Fruit fly (Drosophila melanogaster) whole organism, embryonic: Measurements from ENCODE around the gene Kaz-m1.

Source experiments
- Aef1 ChIP-seq: fragments of 200-800 bp; sonication (Bioruptor generic); IDR thresholded peaks from 3 replicates; pipeline ENCODE4 v1.3.6; 2022; ENCODE audit warnings: missing biosample characterization, missing genetic modification characterization
- Atf3 ChIP-seq: fragments of 200-800 bp; sonication (Bioruptor generic); optimal IDR thresholded peaks from 3 replicates; lab custom pipeline; 2016; ENCODE audit warnings: missing biosample characterization, missing genetic modification characterization
- CG11398 ChIP-seq: fragments of 200-800 bp; sonication (Bioruptor generic); optimal IDR thresholded peaks from 2 replicates; lab custom pipeline; 2016; ENCODE audit warnings: missing biosample characterization, missing genetic modification characterization
- CG11504 ChIP-seq: fragments of 200-800 bp; sonication (Bioruptor generic); optimal IDR thresholded peaks from 3 replicates; lab custom pipeline; 2019; ENCODE audit warnings: missing biosample characterization, mild to moderate bottlenecking, missing genetic modification characterization, moderate library complexity
- CG12769 ChIP-seq: fragments of 200-800 bp; sonication (Bioruptor generic); optimal IDR thresholded peaks from 2 replicates; lab custom pipeline; 2019; ENCODE audit warnings: missing biosample characterization, mild to moderate bottlenecking, missing genetic modification characterization, moderate library complexity
- CG13287 ChIP-seq: fragments of 200-800 bp; sonication (Bioruptor generic); IDR thresholded peaks from 2 replicates; pipeline ENCODE4 v1.3.6; 2022; ENCODE audit warnings: missing biosample characterization, missing genetic modification characterization; ENCODE audit not compliant: partially characterized antibody
- CG15011 ChIP-seq: fragments of 200-800 bp; sonication (Bioruptor generic); optimal IDR thresholded peaks from 3 replicates; lab custom pipeline; 2018; ENCODE audit warnings: missing biosample characterization, mild to moderate bottlenecking, missing genetic modification characterization
- CG18262 ChIP-seq: fragments of 200-800 bp; optimal IDR thresholded peaks from 3 replicates; lab custom pipeline; 2019; ENCODE audit warnings: missing biosample characterization, mild to moderate bottlenecking, missing genetic modification characterization, moderate library complexity
- CG2199 ChIP-seq: fragments of 200-800 bp; sonication (Bioruptor generic); IDR thresholded peaks from 3 replicates; pipeline ENCODE4 v1.3.6; 2022; ENCODE audit warnings: missing biosample characterization, missing genetic modification characterization
- CG32767 ChIP-seq: fragments of 200-800 bp; sonication (Bioruptor generic); IDR thresholded peaks from 2 replicates; pipeline ENCODE4 v1.3.6; 2022; ENCODE audit warnings: missing biosample characterization, missing genetic modification characterization
- CG32772 ChIP-seq: fragments of 200-800 bp; sonication (Bioruptor generic); IDR thresholded peaks from 2 replicates; pipeline ENCODE4 v1.3.6; 2022; ENCODE audit warnings: missing biosample characterization, missing genetic modification characterization
- CG3281 ChIP-seq: fragments of 200-800 bp; sonication (Bioruptor generic); optimal IDR thresholded peaks from 3 replicates; lab custom pipeline; 2017; ENCODE audit warnings: missing biosample characterization, mild to moderate bottlenecking, missing genetic modification characterization
- CG34422 ChIP-seq: fragments of 200-800 bp; sonication (Bioruptor generic); IDR thresholded peaks from 3 replicates; pipeline ENCODE4 v1.3.6; 2022; ENCODE audit warnings: missing biosample characterization, missing genetic modification characterization
- CG5180 ChIP-seq: fragments of 200-800 bp; sonication (Bioruptor generic); optimal IDR thresholded peaks from 3 replicates; lab custom pipeline; 2017; ENCODE audit warnings: missing biosample characterization, missing genetic modification characterization, mild to moderate bottlenecking, moderate library complexity, missing genetic modification reagents
- CG5953 ChIP-seq: fragments of 200-800 bp; sonication (Bioruptor generic); IDR thresholded peaks from 2 replicates; pipeline ENCODE4 v1.3.6; 2022; ENCODE audit warnings: missing biosample characterization, missing genetic modification characterization
- CG7372 ChIP-seq: fragments of 200-800 bp; sonication (Bioruptor generic); IDR thresholded peaks from 2 replicates; pipeline ENCODE4 v1.3.6; 2022; ENCODE audit warnings: missing biosample characterization, missing genetic modification characterization
- CG7556 ChIP-seq: fragments of 200-800 bp; sonication (Bioruptor generic); optimal IDR thresholded peaks from 2 replicates; lab custom pipeline; 2017; ENCODE audit warnings: missing biosample characterization, mild to moderate bottlenecking, missing genetic modification characterization
- CG8765 ChIP-seq: fragments of 200-800 bp; sonication (Bioruptor generic); IDR thresholded peaks from 2 replicates; pipeline ENCODE4 v1.3.6; 2022; ENCODE audit warnings: missing biosample characterization, missing genetic modification characterization
- CG8944 ChIP-seq: fragments of 200-800 bp; sonication (Bioruptor generic); optimal IDR thresholded peaks from 3 replicates; lab custom pipeline; 2016; ENCODE audit warnings: missing biosample characterization, missing genetic modification characterization
- E2f1 ChIP-seq: fragments of 200-800 bp; sonication (Bioruptor generic); IDR thresholded peaks from 2 replicates; pipeline ENCODE4 v1.3.6; 2022; ENCODE audit warnings: missing biosample characterization, missing genetic modification characterization
- Gug ChIP-seq: fragments of 200-800 bp; sonication (Bioruptor generic); IDR thresholded peaks from 4 replicates; pipeline ENCODE4 v1.3.6; 2022; ENCODE audit warnings: missing biosample characterization, missing genetic modification characterization
- HHEX ChIP-seq: fragments of 200-800 bp; sonication (Bioruptor generic); optimal IDR thresholded peaks from 3 replicates; lab custom pipeline; 2017; ENCODE audit warnings: missing biosample characterization, mild to moderate bottlenecking, missing genetic modification characterization, missing genetic modification reagents
- HLH54F ChIP-seq: fragments of 200-800 bp; sonication (Bioruptor generic); optimal IDR thresholded peaks from 3 replicates; lab custom pipeline; 2016; ENCODE audit warnings: missing biosample characterization, missing genetic modification characterization
- HLHmδ ChIP-seq: fragments of 200-800 bp; sonication (Bioruptor generic); optimal IDR thresholded peaks from 2 replicates; lab custom pipeline; 2018; ENCODE audit warnings: missing biosample characterization, mild to moderate bottlenecking, missing genetic modification characterization, moderate library complexity
- HmgZ ChIP-seq: fragments of 200-800 bp; sonication (Bioruptor generic); optimal IDR thresholded peaks from 2 replicates; lab custom pipeline; 2018; ENCODE audit warnings: missing biosample characterization, mild to moderate bottlenecking, missing genetic modification characterization
- Opbp ChIP-seq: fragments of 200-800 bp; sonication (Bioruptor generic); IDR thresholded peaks from 3 replicates; pipeline ENCODE4 v1.3.6; 2022; ENCODE audit warnings: missing biosample characterization, missing genetic modification characterization; ENCODE audit not compliant: partially characterized antibody
- Pdp1 ChIP-seq, 2 experiments: fragments of 200-800 bp; sonication (Bioruptor generic); optimal IDR thresholded peaks; 3 replicates each; lab custom pipeline; 2016; ENCODE audit warnings: missing biosample characterization in 2 of 2, missing genetic modification characterization in 2 of 2, mild to moderate bottlenecking in 1 of 2, moderate library complexity in 1 of 2
- Ravus ChIP-seq: fragments of 200-800 bp; sonication (Bioruptor generic); IDR thresholded peaks from 2 replicates; pipeline ENCODE4 v1.3.6; 2022; ENCODE audit warnings: missing biosample characterization, missing genetic modification characterization
- Spps ChIP-seq: fragments of 200-800 bp; sonication (Bioruptor generic); optimal IDR thresholded peaks from 2 replicates; lab custom pipeline; 2018; ENCODE audit warnings: missing biosample characterization, mild to moderate bottlenecking, missing genetic modification characterization
- cg ChIP-seq: fragments of 200-800 bp; sonication (Bioruptor generic); optimal IDR thresholded peaks from 3 replicates; lab custom pipeline; 2019; ENCODE audit warnings: missing biosample characterization, mild to moderate bottlenecking, missing genetic modification characterization, moderate library complexity
- chinmo ChIP-seq: fragments of 200-800 bp; sonication (Bioruptor generic); IDR thresholded peaks from 4 replicates; pipeline ENCODE4 v1.3.6; 2022; ENCODE audit warnings: missing biosample characterization, missing genetic modification characterization; ENCODE audit not compliant: partially characterized antibody
- crp ChIP-seq, 2 experiments: fragments of 200-800 bp; sonication (Bioruptor generic); optimal IDR thresholded peaks; 2 replicates in 1 of 2; 3 replicates in 1 of 2; lab custom pipeline; 2017; ENCODE audit warnings: missing biosample characterization in 2 of 2, missing genetic modification characterization in 2 of 2, mild to moderate bottlenecking in 1 of 2, moderate library complexity in 1 of 2
- cwo ChIP-seq: fragments of 200-800 bp; sonication (Bioruptor generic); optimal IDR thresholded peaks from 3 replicates; lab custom pipeline; 2017; ENCODE audit warnings: missing biosample characterization, missing genetic modification characterization, mild to moderate bottlenecking, moderate library complexity, missing genetic modification reagents
- dan ChIP-seq: fragments of 200-800 bp; sonication (Bioruptor generic); IDR thresholded peaks from 2 replicates; pipeline ENCODE4 v1.3.6; 2022; ENCODE audit warnings: missing biosample characterization, missing genetic modification characterization
- dysf ChIP-seq: fragments of 200-800 bp; sonication (Bioruptor generic); IDR thresholded peaks from 3 replicates; pipeline ENCODE4 v1.3.6; 2022; ENCODE audit warnings: missing biosample characterization, missing genetic modification characterization
- fu2 ChIP-seq: fragments of 200-800 bp; sonication (Bioruptor generic); optimal IDR thresholded peaks from 2 replicates; lab custom pipeline; 2016; ENCODE audit warnings: missing biosample characterization, missing genetic modification characterization
- gcm2 ChIP-seq: fragments of 200-800 bp; sonication (Bioruptor generic); optimal IDR thresholded peaks from 2 replicates; lab custom pipeline; 2016; ENCODE audit warnings: missing biosample characterization, missing genetic modification characterization
- hth ChIP-seq: fragments of >200 bp; optimal IDR thresholded peaks from 2 replicates; lab custom pipeline; 2017; ENCODE audit warnings: inconsistent platforms
- kni ChIP-seq: fragments of 200-800 bp; sonication (Bioruptor generic); optimal IDR thresholded peaks from 3 replicates; lab custom pipeline; 2017; ENCODE audit warnings: mild to moderate bottlenecking, missing biosample characterization, missing genetic modification reagents, missing genetic modification characterization
- lbe ChIP-seq: fragments of 200-800 bp; sonication (Bioruptor generic); optimal IDR thresholded peaks from 2 replicates; lab custom pipeline; 2016; ENCODE audit warnings: missing biosample characterization, mild to moderate bottlenecking, missing genetic modification characterization
- psq ChIP-seq: fragments of 200-800 bp; sonication (Bioruptor generic); optimal IDR thresholded peaks from 2 replicates; lab custom pipeline; 2017; ENCODE audit warnings: missing biosample characterization, missing genetic modification characterization
- pzg ChIP-seq: fragments of 200-800 bp; sonication (Bioruptor generic); optimal IDR thresholded peaks from 3 replicates; lab custom pipeline; 2018; ENCODE audit warnings: missing biosample characterization, mild to moderate bottlenecking, missing genetic modification characterization, moderate library complexity
- repo ChIP-seq: fragments of 200-800 bp; sonication (Bioruptor generic); optimal IDR thresholded peaks from 2 replicates; lab custom pipeline; 2016; ENCODE audit warnings: missing biosample characterization, missing genetic modification characterization
- row ChIP-seq: fragments of 200-800 bp; sonication (Bioruptor generic); IDR thresholded peaks from 3 replicates; pipeline ENCODE4 v1.3.6; 2022; ENCODE audit warnings: missing biosample characterization, missing genetic modification characterization
- sd ChIP-seq: fragments of 200-800 bp; sonication (Bioruptor generic); optimal IDR thresholded peaks from 3 replicates; lab custom pipeline; 2018; ENCODE audit warnings: missing biosample characterization, mild to moderate bottlenecking, missing genetic modification characterization, moderate library complexity
- sug ChIP-seq: fragments of 200-800 bp; optimal IDR thresholded peaks from 2 replicates; lab custom pipeline; 2019; ENCODE audit warnings: missing biosample characterization, mild to moderate bottlenecking, missing genetic modification characterization, moderate library complexity
- trem ChIP-seq: fragments of 200-800 bp; optimal IDR thresholded peaks from 3 replicates; lab custom pipeline; 2019; ENCODE audit warnings: missing biosample characterization, mild to moderate bottlenecking, missing genetic modification characterization, moderate library complexity
- wek ChIP-seq: fragments of 200-800 bp; sonication (Bioruptor generic); optimal IDR thresholded peaks from 3 replicates; lab custom pipeline; 2018; ENCODE audit warnings: missing biosample characterization, mild to moderate bottlenecking, missing genetic modification characterization, moderate library complexity
- zfh2 ChIP-seq: fragments of 200-800 bp; sonication (Bioruptor generic); optimal IDR thresholded peaks from 2 replicates; lab custom pipeline; 2016; ENCODE audit warnings: missing biosample characterization, missing genetic modification characterization

Gene Kaz-m1

dm6 chr3R:26007964-26008868 lies 6.3 kb upstream of the Kaz-m1 start:
- TF ChIP-seq Spps (no peak), CG34422 (GFP tag; lab: Robert Waterston, UW) (no peak), Opbp (GFP tag; lab: Robert Waterston, UW) (0 out of 3 replicates have a peak, but pooled peaks have one; percentile 17), CG13287 (GFP tag; lab: Robert Waterston, UW) (0 out of 2 replicates have a peak, but pooled peaks have one; percentile 5), HLH54F (no peak), CG7372 (no peak), CG5180 (no peak), sug (tag; lab: Kevin White, UChicago) (peak; percentile 98), HmgZ (no peak), kni (GFP tag; lab: Kevin White, UChicago) (peak; percentile 69), dan (GFP tag; lab: Robert Waterston, UW) (no peak), lbe (peak; percentile 13), CG5953 (GFP tag; lab: Robert Waterston, UW) (no peak), CG7556 (no peak), CG12769 (tag; lab: Kevin White, UChicago) (peak; percentile 89), chinmo (GFP tag; lab: Robert Waterston, UW) (peak; percentile 98), cwo (GFP tag; lab: Kevin White, UChicago) (peak; percentile 79), crp (GFP tag; optimal IDR thresholded peaks at IDR 0.05; lab: Kevin White, UChicago) (no peak), sd (tag; lab: Kevin White, UChicago) (no peak), hth (lab: Kevin White, UChicago) (no peak), E2f1 (no peak), CG32767 (no peak), Gug (GFP tag; lab: Robert Waterston, UW) (no peak), gcm2 (no peak), wek (GFP tag; lab: Kevin White, UChicago) (no peak), CG8944 (GFP tag; lab: Kevin White, UChicago) (no peak), Ravus (GFP tag; lab: Robert Waterston, UW) (no peak), row (GFP tag; lab: Robert Waterston, UW) (no peak), CG32772 (GFP tag; lab: Robert Waterston, UW) (0 out of 2 replicates have a peak, but pooled peaks have one; percentile 26), CG11504 (tag; lab: Kevin White, UChicago) (no peak), zfh2 (GFP tag; lab: Kevin White, UChicago) (no peak), repo (GFP tag; lab: Kevin White, UChicago) (no peak), CG11398 (GFP tag; lab: Kevin White, UChicago) (no peak), psq (GFP tag; lab: Kevin White, UChicago) (no peak), dysf (GFP tag; lab: Robert Waterston, UW) (0 out of 3 replicates have a peak, but pooled peaks have one; percentile 26), Atf3 (GFP tag; lab: Kevin White, UChicago) (no peak), Pdp1 (GFP tag; optimal IDR thresholded peaks at IDR 0.05; lab: Kevin White, UChicago) (no peak), CG18262 (tag; lab: Kevin White, UChicago) (no peak), Aef1 (GFP tag; lab: Robert Waterston, UW) (0 out of 3 replicates have a peak, but pooled peaks have one; percentile 13), HLHmδ (GFP tag; lab: Kevin White, UChicago) (peak; percentile 98), pzg (GFP tag; lab: Kevin White, UChicago) (no peak), CG2199 (GFP tag; lab: Robert Waterston, UW) (peak; percentile 17; the same call in 1 of the 3 replicates), cg (GFP tag; lab: Kevin White, UChicago) (peak; percentile 54), CG3281 (GFP tag; lab: Kevin White, UChicago) (no peak), trem (no peak), fu2 (no peak), CG8765 (GFP tag; lab: Robert Waterston, UW) (no peak), CG15011 (GFP tag; lab: Kevin White, UChicago) (no peak), HHEX (GFP tag; lab: Kevin White, UChicago) (no peak)
